Worm (Caenorhabditis elegans): ENCODE measurements around the gene R07B1.5.

Gene R07B1.5

ce11 chrX:9831215-9831614, 32.2 kb upstream of the R07B1.5 start, which contains the start of gene rrc-1:
TSS of gene rrc-1 (minus strand) at chrX:9831288.
- TF ChIP-seq ztf-11 (tag; optimal IDR thresholded peaks at IDR 0.05) = no peak
- TF ChIP-seq lin-13 (tag; optimal IDR thresholded peaks at IDR 0.05) = no peak
- TF ChIP-seq sptf-1 (tag; optimal IDR thresholded peaks at IDR 0.05) = no peak
- no peak for TF ChIP-seq mep-1 (tag; optimal IDR thresholded peaks at IDR 0.05)
- no peak for TF ChIP-seq nhr-2 (tag; optimal IDR thresholded peaks at IDR 0.05)
- TF ChIP-seq flh-1 (GFP tag; optimal IDR thresholded peaks at IDR 0.05) = no peak
- TF ChIP-seq lsy-2 (tag; optimal IDR thresholded peaks at IDR 0.05) = no peak
- TF ChIP-seq nhr-12 (tag; optimal IDR thresholded peaks at IDR 0.05) = no peak
- no peak for TF ChIP-seq nhr-237 (tag; optimal IDR thresholded peaks at IDR 0.05)
- no peak for TF ChIP-seq ceh-39 (tag; optimal IDR thresholded peaks at IDR 0.05)
- no peak for TF ChIP-seq mls-2 (tag; optimal IDR thresholded peaks at IDR 0.05)
- TF ChIP-seq hlh-1 (tag; optimal IDR thresholded peaks at IDR 0.05) = no peak
- TF ChIP-seq tbx-8 (GFP tag; optimal IDR thresholded peaks at IDR 0.05) = no peak
- TF ChIP-seq ceh-83 (GFP tag; optimal IDR thresholded peaks at IDR 0.05) = no peak
- TF ChIP-seq blmp-1 (tag; optimal IDR thresholded peaks at IDR 0.05) = no peak
- no peak for TF ChIP-seq elt-1 (tag; optimal IDR thresholded peaks at IDR 0.05; ENCODE audit: borderline replicate concordance, insufficient read depth)
- TF ChIP-seq nhr-76 (tag; optimal IDR thresholded peaks at IDR 0.05) = no peak

ce11 chrX:9832370-9832769, 31.0 kb upstream of the R07B1.5 start:
- no peak for TF ChIP-seq elt-3 (tag; optimal IDR thresholded peaks at IDR 0.05)
- TF ChIP-seq unc-39 (tag; optimal IDR thresholded peaks at IDR 0.05) = no peak
- TF ChIP-seq hlh-1 (tag; optimal IDR thresholded peaks at IDR 0.05) = peak; percentile 92
- TF ChIP-seq mab-5 (tag; optimal IDR thresholded peaks at IDR 0.05) = no peak
- no peak for TF ChIP-seq blmp-1 (tag; optimal IDR thresholded peaks at IDR 0.05)
- TF ChIP-seq ztf-11 (tag; optimal IDR thresholded peaks at IDR 0.05) = no peak
- TF ChIP-seq unc-62 (GFP tag; optimal IDR thresholded peaks at IDR 0.05) = peak; percentile 9
- TF ChIP-seq lin-32 (GFP tag; optimal IDR thresholded peaks at IDR 0.05) = no peak
- TF ChIP-seq bed-3 (GFP tag; optimal IDR thresholded peaks at IDR 0.05) = no peak
- no peak for TF ChIP-seq mls-2 (tag; optimal IDR thresholded peaks at IDR 0.05)
- peak; percentile 84 for TF ChIP-seq unc-120 (tag; optimal IDR thresholded peaks at IDR 0.05; ENCODE audit: poor library complexity, severe bottlenecking)
- no peak for TF ChIP-seq nhr-28 (tag; optimal IDR thresholded peaks at IDR 0.05)
- no peak for TF ChIP-seq pha-4 (tag; optimal IDR thresholded peaks at IDR 0.05)
- no peak for TF ChIP-seq cnd-1 (tag; optimal IDR thresholded peaks at IDR 0.05)

- TF ChIP-seq lsy-2 (tag; optimal IDR thresholded peaks at IDR 0.05) = no peak
- no peak for TF ChIP-seq blmp-1 (tag; optimal IDR thresholded peaks at IDR 0.05)
- TF ChIP-seq tbx-8 (GFP tag; optimal IDR thresholded peaks at IDR 0.05) = no peak
- peak; percentile 24 for TF ChIP-seq mep-1 (tag; optimal IDR thresholded peaks at IDR 0.05)
- TF ChIP-seq bed-3 (GFP tag; optimal IDR thresholded peaks at IDR 0.05) = no peak
- TF ChIP-seq nhr-76 (tag; optimal IDR thresholded peaks at IDR 0.05) = no peak
- TF ChIP-seq unc-39 (tag; optimal IDR thresholded peaks at IDR 0.05) = no peak
- no peak for TF ChIP-seq ceh-43 (GFP tag; optimal IDR thresholded peaks at IDR 0.05)
- TF ChIP-seq ceh-83 (GFP tag; optimal IDR thresholded peaks at IDR 0.05) = no peak
- no peak for TF ChIP-seq elt-3 (tag; optimal IDR thresholded peaks at IDR 0.05)
- no peak for TF ChIP-seq nhr-2 (tag; optimal IDR thresholded peaks at IDR 0.05)
- no peak for TF ChIP-seq nhr-28 (tag; optimal IDR thresholded peaks at IDR 0.05)
- TF ChIP-seq cnd-1 (tag; optimal IDR thresholded peaks at IDR 0.05) = no peak
- TF ChIP-seq pha-4 (tag; optimal IDR thresholded peaks at IDR 0.05) = no peak
- peak; percentile 7 for TF ChIP-seq unc-120 (tag; optimal IDR thresholded peaks at IDR 0.05; ENCODE audit: poor library complexity, severe bottlenecking)
- TF ChIP-seq elt-1 (tag; optimal IDR thresholded peaks at IDR 0.05; ENCODE audit: borderline replicate concordance, insufficient read depth) = no peak
- no peak for TF ChIP-seq snpc-4 (tag; optimal IDR thresholded peaks at IDR 0.05)
- TF ChIP-seq ztf-11 (tag; optimal IDR thresholded peaks at IDR 0.05) = no peak
- no peak for TF ChIP-seq flh-1 (GFP tag; optimal IDR thresholded peaks at IDR 0.05)
- peak; percentile 44 for TF ChIP-seq unc-62 (GFP tag; optimal IDR thresholded peaks at IDR 0.05)
- no peak for TF ChIP-seq ham-2 (GFP tag; optimal IDR thresholded peaks at IDR 0.05)
- no peak for TF ChIP-seq mls-2 (tag; optimal IDR thresholded peaks at IDR 0.05)
- TF ChIP-seq sem-2 (GFP tag; optimal IDR thresholded peaks at IDR 0.05) = no peak
- TF ChIP-seq drap-1 (GFP tag; optimal IDR thresholded peaks at IDR 0.05) = no peak
- peak; percentile 58 for TF ChIP-seq ces-1 (GFP tag; optimal IDR thresholded peaks at IDR 0.05)
- TF ChIP-seq zip-8 (tag; optimal IDR thresholded peaks at IDR 0.05) = no peak
- TF ChIP-seq mab-5 (tag; optimal IDR thresholded peaks at IDR 0.05) = no peak
- TF ChIP-seq hlh-1 (tag; optimal IDR thresholded peaks at IDR 0.05) = peak; percentile 16
- no peak for TF ChIP-seq lin-13 (tag; optimal IDR thresholded peaks at IDR 0.05)
These were observed 25.3 kb upstream of the R07B1.5 start, which contains the start of gene ipla-2 for ce11 chrX:9837989-9838541. TSS of gene ipla-2 (minus strand) at chrX:9838039.

All from whole organism, mixed stage, embryonic.